Fruit fly (Drosophila melanogaster) whole organism, larva: Measurements from ENCODE around the gene alpha-PheRS.

Experiments used
- noc ChIP-seq: fragments of 200-800 bp; sonication (Bioruptor generic); optimal IDR thresholded peaks from 3 replicates; lab custom pipeline; 2019; ENCODE audit warnings: missing biosample characterization, mild to moderate bottlenecking, missing genetic modification characterization, moderate library complexity

The alpha-PheRS gene

DNA sequence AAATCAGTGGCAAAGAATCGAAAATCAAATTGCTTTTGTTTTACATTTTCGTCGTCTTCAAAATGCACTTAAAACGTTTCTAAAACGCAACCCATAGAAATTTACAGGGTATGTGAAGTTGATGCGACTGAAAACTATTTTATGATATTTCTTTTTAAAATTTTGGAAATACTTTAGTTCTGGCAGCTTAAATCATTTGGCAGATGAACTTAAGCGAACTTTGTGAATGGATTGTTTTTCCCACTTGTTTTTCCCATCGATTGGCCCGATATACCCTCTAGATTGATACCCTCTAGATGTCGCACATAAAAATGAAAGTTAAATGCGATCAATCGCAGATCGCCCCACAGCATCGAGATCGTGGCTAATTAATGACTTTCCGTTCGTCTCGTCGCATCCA is 19.3 kb downstream of the alpha-PheRS start:
- no peak for TF ChIP-seq noc (tag; lab: Kevin White, UChicago)

DNA sequence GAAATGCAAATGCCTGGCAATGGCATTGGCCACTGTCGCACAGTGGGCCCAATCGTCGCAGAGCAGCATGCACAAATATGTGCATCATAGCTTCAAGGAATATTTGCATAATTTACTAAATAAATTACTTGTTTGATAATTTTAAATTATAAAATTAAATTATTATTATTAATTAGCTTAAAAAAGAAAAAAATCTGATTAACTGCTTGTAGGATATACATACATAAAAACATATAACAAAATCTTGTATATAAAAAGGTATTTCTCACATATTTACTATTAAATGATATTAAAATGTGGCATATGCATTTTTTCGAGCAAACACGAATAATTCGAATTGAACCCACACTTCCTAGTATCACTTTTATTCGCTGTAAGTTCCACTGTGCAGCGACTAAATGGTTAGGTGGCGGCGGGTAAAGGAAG is 20.2 kb downstream of the alpha-PheRS start:
- TF ChIP-seq noc (tag; lab: Kevin White, UChicago), result no peak

DNA sequence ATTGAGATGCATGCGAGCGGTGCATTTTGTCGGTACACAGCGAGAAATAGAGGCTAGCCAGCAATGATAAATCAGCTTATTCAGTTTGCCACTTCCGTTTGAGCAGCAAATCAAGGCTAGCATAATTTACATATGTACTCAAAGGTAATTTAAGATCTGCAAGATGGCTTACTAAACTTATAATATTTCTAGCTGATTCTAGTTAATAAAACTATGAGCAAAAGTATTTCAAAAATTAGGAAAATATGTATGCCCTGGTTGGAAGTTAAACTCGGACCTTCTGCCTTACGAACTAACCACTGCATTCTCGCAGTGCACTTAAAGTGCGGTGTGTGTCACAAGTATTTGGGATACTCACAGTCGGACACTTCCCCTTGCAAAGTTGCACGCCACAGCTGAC is 22.6 kb downstream of the alpha-PheRS start:
- no peak for TF ChIP-seq noc (tag; lab: Kevin White, UChicago)

DNA sequence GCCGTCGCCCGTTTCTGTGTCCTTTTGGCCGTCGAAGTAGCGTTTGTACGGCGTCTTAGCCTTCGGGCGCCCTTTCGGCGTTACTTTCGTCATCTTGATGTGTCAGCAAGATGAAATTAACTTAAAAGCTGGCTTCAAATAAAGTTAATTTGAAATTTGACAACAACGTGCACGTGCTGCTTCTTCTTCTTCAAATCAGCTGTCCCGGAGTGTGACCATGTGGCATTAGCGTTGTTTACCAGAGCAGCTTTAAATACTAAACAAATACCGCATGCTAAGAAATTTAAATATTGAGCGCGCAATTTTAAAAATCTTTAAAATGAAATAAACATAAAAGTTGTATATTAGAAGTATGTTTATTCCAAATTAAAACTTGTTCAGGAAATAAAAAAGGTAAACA is 24.5 kb downstream of the alpha-PheRS start, which contains the start of gene CG2260:
Gene CG2260 (minus strand): TSS at position 209 of the 400 bp plus-strand sequence.
- no peak for TF ChIP-seq noc (tag; lab: Kevin White, UChicago)

DNA sequence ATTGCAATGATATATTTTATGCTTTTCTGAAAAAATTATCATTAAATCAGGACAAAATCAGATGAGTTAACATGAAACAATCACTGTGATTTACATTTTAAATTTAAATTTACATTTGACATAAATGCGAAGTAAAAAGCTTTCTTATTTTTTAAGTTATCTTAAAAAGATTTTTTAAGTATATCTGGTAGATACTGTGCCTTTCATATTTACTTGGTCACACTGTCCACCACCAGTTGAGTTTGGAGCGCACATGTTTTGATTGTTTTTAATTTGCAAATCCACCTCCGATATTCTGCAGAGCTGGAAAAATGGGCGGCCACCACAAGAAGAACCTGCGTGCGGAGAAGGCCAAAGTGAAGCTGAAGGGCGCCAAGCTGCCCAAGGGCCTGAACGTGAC is 28.6 kb downstream of the alpha-PheRS start, which contains the start of gene CG1575:
Gene CG1575 (plus strand): TSS at position 200 of the 400 bp plus-strand sequence.
- TF ChIP-seq noc (tag; lab: Kevin White, UChicago), result no peak

DNA sequence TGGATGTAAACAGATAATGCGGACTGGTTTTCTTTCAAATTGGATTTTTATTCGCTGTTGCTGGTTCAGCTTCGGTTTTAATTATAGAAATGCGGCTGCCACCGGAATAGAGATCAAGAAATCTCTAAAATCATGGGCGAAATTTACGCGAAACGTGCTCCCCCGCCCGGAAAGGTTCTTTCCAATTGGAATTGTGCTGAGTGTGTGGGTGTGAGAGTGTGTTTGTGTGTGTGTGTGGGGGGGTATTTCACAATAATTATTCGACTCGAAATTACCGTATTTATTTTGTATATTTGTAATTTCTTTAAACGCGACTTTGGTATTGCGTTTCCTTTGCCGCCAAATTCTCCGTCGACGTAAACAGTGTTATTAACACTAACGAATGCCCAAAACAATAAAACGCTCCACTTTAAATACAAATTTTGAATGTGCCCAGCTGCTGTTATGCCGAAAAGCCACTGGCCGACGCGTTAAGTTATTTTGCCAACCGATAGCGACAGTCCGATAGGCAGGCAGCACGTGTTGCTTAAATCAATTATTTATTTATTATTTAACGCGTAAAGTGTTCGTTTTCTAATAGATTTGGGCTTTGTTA is 29.6 kb downstream of the alpha-PheRS start, which contains the start of gene Gclc:
Gene Gclc (minus strand): TSS at position 431 of the 595 bp plus-strand sequence.
- peak; percentile 17 for TF ChIP-seq noc (tag; lab: Kevin White, UChicago)

DNA sequence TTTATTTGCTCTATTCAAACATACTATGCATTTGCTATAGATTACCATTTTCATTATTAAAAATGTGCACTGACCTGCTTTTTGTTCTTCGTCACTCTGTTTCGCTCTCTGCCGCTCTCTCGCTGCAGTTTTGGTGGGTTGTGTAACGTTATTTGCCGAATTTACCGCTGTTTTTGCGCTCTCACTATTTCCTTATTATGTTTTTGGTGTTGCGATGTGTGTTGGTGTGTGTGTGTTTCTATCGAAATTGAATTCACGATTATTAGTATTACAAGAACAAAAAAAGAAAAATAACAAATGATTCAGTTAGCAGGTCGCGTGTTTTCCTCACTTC is 30.1 kb downstream of the alpha-PheRS start:
- no peak for TF ChIP-seq noc (tag; lab: Kevin White, UChicago)

DNA sequence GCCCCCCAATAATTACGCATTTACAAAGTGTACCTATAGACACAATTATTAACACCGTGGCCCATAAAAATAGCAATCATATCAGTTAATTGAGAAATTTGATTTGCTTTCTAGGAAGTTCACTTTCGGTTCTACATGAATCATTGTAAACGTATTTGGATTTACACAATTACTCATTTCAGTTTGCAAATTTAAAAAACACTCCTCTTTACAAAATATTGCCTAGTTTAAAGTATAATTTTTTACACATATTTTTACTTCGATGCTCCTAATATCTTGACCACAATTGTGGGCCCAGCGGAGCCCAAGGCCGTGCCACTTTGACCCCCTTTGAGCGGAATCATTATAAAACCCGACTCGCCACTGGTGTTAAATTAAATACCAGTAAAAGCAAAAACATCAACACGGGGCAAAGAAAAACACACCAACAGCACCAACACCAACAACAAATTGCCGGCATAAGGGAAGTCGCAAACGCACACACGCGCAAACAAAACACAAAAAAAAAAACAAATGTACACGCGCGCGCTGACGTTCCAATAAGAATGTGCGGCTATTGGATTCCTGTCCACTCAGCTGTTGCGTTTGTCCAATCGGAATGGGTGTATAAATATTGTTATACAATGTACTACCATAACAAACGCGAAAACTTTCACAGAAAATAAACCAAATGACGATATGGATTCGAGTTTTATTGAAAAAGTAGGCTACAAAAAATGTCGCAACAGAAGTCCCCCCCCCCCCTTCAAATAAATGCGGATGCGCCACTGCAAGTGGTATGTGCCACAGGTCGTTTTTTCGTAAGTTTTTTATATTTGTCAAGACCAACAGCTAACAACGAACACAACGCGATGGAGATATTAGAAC is 30.7 kb downstream of the alpha-PheRS start:
- peak; percentile 77 for TF ChIP-seq noc (tag; lab: Kevin White, UChicago)

DNA sequence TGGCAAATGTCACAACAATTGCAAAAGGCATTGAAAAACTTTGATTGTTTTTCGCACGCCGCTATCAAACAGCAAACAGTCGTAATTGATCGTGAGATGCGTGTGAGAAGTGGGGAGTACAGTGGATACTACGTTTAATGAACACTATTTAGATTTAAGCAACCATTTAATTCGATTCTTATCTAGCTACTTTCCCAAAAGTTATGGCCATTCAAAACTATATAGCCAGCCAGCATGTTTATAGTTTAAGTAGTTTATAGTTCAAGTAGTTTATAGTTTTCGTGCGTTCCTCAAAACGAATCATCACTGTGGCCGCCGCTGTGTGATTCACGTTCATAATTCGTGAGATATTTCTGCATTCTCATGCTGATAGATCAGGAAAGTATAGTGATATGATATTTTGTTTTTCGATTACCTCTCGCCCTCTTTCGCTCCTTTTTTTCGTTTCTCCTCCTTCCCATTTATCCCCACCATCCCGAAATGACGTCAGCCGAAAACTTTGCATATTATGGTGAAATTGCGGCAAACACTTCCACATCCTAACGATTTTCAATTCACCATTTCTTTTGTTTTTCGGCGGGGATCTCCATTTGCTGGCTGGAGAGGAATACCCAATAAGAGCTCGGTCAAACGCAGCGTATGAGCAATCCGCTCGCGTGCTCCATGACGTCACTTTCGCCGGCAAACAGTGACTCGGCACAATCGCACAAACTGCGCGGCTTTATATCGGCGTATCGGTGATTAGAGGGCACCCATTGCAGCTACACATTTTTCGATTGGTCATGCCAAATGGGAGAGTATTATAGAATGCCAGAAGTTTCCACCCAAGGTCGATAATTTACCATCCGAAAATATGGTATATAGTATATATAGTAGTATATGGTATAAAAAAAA is 31.8 kb downstream of the alpha-PheRS start:
- TF ChIP-seq noc (tag; lab: Kevin White, UChicago), result peak; percentile 93

DNA sequence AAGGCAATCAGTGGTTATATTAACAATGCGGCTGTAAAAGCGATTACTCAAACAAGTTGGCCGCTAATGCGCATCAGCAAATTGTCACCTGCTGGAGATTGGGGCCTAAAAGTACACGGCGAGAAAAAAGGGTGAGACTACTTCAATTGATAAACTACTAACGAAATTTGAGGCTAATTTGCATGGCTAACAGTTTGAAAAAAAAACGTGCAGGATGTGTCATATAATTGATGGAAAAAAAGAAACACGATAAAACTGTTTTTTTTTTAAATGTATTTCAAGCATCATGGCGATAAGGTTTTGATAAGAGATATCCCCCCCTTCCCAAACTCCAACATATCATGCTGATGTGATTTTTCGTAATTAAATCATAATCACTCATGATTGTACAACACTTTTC is 32.7 kb downstream of the alpha-PheRS start:
- peak; percentile 43 for TF ChIP-seq noc (tag; lab: Kevin White, UChicago)

DNA sequence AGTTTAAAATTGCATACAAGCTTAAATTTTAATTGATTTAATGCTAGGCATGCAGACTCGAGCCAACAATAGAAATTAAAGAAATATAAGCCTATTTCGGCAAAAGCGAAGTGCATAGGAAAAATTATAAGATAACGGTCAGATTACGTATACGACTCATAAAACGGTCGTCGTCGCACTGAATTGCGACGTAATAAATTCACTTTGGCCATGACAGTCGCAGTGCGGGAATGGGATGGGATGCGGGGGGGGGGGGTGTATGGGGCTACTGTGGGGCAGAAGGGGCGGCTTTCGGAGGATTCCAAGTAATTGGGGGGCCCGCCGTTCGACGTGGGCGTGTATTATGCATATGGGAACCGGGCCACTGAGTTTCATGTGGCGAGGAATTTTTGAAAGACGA is 34.4 kb downstream of the alpha-PheRS start:
- TF ChIP-seq noc (tag; lab: Kevin White, UChicago), result no peak

DNA sequence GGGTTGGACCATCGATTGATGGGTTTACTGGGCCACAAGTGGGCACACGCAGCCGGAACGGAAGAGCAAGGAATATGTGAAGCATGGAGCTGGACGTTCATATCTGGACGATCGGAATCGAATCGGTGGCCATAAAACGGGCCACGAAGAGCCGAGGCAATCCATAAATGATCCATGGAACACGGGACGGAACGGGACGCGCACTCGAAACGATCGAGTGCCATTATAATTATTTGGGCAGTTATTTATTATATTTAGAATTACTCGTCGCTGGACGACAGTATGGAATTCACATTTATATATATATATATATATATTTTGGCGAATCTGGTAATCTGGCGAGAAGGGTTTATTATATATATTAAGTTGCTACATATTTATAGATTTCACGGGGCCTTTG is 37.5 kb downstream of the alpha-PheRS start:
- no peak for TF ChIP-seq noc (tag; lab: Kevin White, UChicago)

DNA sequence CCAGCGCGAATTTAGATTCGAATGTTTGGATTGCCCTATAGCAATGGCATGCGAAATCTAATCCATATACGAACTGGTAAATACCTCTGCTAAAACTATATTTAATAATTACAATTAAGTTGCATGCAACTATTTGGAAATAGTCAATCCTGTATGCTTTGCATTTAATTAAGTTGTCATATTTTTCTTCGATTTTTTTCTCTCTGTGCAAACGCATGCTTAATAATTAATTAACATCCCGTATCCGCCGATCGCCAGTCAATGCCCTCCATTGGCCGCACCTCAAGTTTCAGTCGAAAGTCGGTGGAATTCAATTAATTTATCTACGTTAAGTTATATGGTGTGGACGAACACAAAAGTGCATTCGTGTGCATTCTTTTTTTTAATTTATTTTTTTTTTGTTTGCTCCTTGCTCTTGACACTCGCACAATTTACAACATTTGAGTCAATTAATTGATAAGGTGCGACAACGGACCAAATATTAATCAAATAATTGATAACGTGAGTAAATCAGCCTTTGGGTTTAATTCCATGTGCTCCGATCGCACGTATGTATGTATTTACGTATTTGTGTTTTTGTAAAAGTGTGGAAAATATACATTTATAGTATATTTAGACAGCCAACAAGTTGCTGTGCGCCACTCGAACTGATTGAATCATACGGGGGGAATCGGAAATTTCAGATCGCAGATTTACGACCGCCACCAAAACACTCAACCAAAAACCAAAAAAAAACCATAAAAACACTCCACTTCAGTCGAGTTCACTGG is 38.9 kb downstream of the alpha-PheRS start:
- peak; percentile 34 for TF ChIP-seq noc (tag; lab: Kevin White, UChicago)

DNA sequence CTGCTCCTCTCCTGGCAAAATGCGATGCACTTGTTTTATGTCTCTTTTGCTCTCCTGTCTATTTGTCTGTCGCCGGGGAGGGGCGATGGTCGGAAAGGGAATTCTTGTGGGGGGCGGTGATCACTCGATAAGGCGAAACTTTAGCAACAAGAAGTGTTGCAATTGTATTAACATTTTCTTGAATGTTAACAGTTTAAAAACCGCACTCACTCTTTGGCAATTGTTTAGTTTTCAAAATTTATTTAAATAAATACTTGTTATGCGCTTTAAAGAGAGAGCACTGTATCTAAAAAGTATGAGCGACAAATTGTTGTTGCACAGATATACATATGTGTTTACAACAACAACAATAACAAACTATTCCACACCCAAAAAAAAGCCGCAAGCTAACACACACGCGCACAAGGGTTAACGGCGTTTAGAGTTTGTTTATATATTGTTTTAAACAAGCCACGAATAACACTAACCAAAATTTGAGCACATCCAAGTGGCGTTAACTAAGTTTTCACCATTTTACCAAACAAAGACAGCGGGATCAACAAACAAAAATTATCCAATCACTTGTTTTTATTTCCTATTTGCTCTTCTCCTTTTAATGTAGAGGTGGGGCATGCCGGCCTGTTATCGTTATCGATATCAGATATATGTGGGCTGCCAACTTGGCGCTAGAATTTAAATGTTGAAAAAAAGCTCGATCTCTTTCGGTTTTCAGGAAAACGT is 43.8 kb downstream of the alpha-PheRS start, which contains the start of gene CG2258:
Gene CG2258 (minus strand): TSS at position 617 of the 720 bp plus-strand sequence.
- peak; percentile 92 for TF ChIP-seq noc (tag; lab: Kevin White, UChicago)
